Worm (Caenorhabditis elegans) whole organism, L4 larva: ENCODE measurements around the gene W04G3.10.

Experiments
- F10B5.3 ChIP-seq: sonication (generic microtip); optimal IDR thresholded peaks from 2 replicates; lab custom pipeline; 2016; ENCODE audit warnings: mild to moderate bottlenecking, missing genetic modification characterization, missing compliant biosample characterization
- F26F4.8 ChIP-seq: fragments of 200-800 bp; sonication (Bioruptor generic); conservative IDR thresholded peaks from 2 replicates; pipeline ENCODE4 v1.3.6; 2022; ENCODE audit warnings: missing genetic modification characterization, missing compliant biosample characterization
- T26A8.4 ChIP-seq: fragments of 200-800 bp; sonication (Bioruptor generic); IDR thresholded peaks from 2 replicates; pipeline ENCODE4 v1.3.6; 2022; ENCODE audit warnings: missing genetic modification characterization, missing compliant biosample characterization
- Y5F2A.4 ChIP-seq: fragments of 200-800 bp; sonication (Bioruptor generic); optimal IDR thresholded peaks from 2 replicates; lab custom pipeline; 2018; ENCODE audit warnings: mild to moderate bottlenecking, missing genetic modification characterization, missing compliant biosample characterization
- Y75B8A.6 ChIP-seq: fragments of 200-800 bp; sonication (Bioruptor generic); IDR thresholded peaks from 2 replicates; pipeline ENCODE4 v1.3.6; 2022; ENCODE audit warnings: missing genetic modification reagents, missing genetic modification characterization, missing compliant biosample characterization
- ZK337.2 ChIP-seq: fragments of 200-800 bp; sonication (Bioruptor generic); IDR thresholded peaks from 2 replicates; pipeline ENCODE4 v1.3.6; 2022; ENCODE audit warnings: missing genetic modification reagents, missing genetic modification characterization, missing compliant biosample characterization
- aha-1 ChIP-seq: fragments of 150-350 bp; peaks from one replicate; lab custom pipeline; 2014; ENCODE audit warnings: missing biosample characterization, missing genetic modification characterization
- ama-1 ChIP-seq: fragments of 150-350 bp; optimal IDR thresholded peaks from 2 replicates; lab custom pipeline; 2014; ENCODE audit warnings: inconsistent platforms, mixed read lengths
- attf-4 ChIP-seq: sonication (generic microtip); optimal IDR thresholded peaks from 3 replicates; lab custom pipeline; 2017; ENCODE audit warnings: missing biosample characterization, missing genetic modification characterization
- ceh-32 ChIP-seq: sonication (generic microtip); optimal IDR thresholded peaks from 2 replicates; lab custom pipeline; 2016; ENCODE audit warnings: mild to moderate bottlenecking, missing genetic modification characterization, missing compliant biosample characterization; ENCODE audit not compliant: poor library complexity
- ceh-62 ChIP-seq: sonication (generic microtip); optimal IDR thresholded peaks from 2 replicates; lab custom pipeline; 2017; ENCODE audit warnings: missing biosample characterization, missing genetic modification characterization
- ctbp-1 ChIP-seq: fragments of 200-800 bp; sonication (Bioruptor generic); IDR thresholded peaks from 2 replicates; pipeline ENCODE4 v1.3.6; 2022; ENCODE audit warnings: missing genetic modification reagents, missing genetic modification characterization, missing compliant biosample characterization
- daf-16 ChIP-seq, 3 experiments: sonication (generic microtip); optimal IDR thresholded peaks; 2 replicates each; lab custom pipeline; 2016 to 2017; ENCODE audit warnings: missing genetic modification characterization in 3 of 3, missing genetic modification reagents in 3 of 3, mild to moderate bottlenecking in 2 of 3, missing compliant biosample characterization in 2 of 3, missing biosample characterization in 1 of 3, moderate library complexity in 1 of 3
- dve-1 ChIP-seq: sonication (generic microtip); optimal IDR thresholded peaks from 2 replicates; lab custom pipeline; 2017; ENCODE audit warnings: antibody characterized with exemption, mild to moderate bottlenecking, missing genetic modification characterization, missing compliant biosample characterization; ENCODE audit not compliant: insufficient read depth
- egl-27 ChIP-seq: sonication (generic microtip); optimal IDR thresholded peaks from 3 replicates; lab custom pipeline; 2017; ENCODE audit warnings: missing biosample characterization, missing genetic modification reagents, missing genetic modification characterization
- egl-43 ChIP-seq: fragments of 200-800 bp; sonication (Bioruptor generic); IDR thresholded peaks from 2 replicates; pipeline ENCODE4 v1.3.6; 2022; ENCODE audit warnings: missing genetic modification reagents, missing genetic modification characterization, missing compliant biosample characterization
- hlh-30 ChIP-seq: sonication (generic microtip); optimal IDR thresholded peaks from 2 replicates; lab custom pipeline; 2017; ENCODE audit warnings: antibody characterized with exemption, mild to moderate bottlenecking, missing genetic modification characterization, missing compliant biosample characterization; ENCODE audit not compliant: insufficient read depth
- hmg-1.1 ChIP-seq: fragments of 200-800 bp; sonication (Bioruptor generic); IDR thresholded peaks from 2 replicates; pipeline ENCODE4 v1.3.6; 2022; ENCODE audit warnings: missing genetic modification reagents, missing genetic modification characterization, missing compliant biosample characterization
- lin-1 ChIP-seq: fragments of 200-800 bp; sonication (Bioruptor generic); IDR thresholded peaks from 2 replicates; pipeline ENCODE4 v1.3.6; 2022; ENCODE audit warnings: missing genetic modification reagents, missing genetic modification characterization, missing compliant biosample characterization
- lin-13 ChIP-seq: fragments of 150-350 bp; optimal IDR thresholded peaks from 2 replicates; lab custom pipeline; 2014; ENCODE audit warnings: missing biosample characterization, missing genetic modification reagents, missing genetic modification characterization
- lin-29 ChIP-seq: fragments of 200-800 bp; sonication (Bioruptor generic); IDR thresholded peaks from 2 replicates; pipeline ENCODE4 v1.3.6; 2022; ENCODE audit warnings: missing genetic modification reagents, missing genetic modification characterization, missing compliant biosample characterization
- lin-38 ChIP-seq: fragments of 200-800 bp; sonication (Bioruptor generic); IDR thresholded peaks from 2 replicates; pipeline ENCODE4 v1.3.6; 2022; ENCODE audit warnings: missing genetic modification reagents, missing genetic modification characterization, missing compliant biosample characterization
- lin-39 ChIP-seq: fragments of 150-350 bp; optimal IDR thresholded peaks from 2 replicates; lab custom pipeline; 2014; ENCODE audit warnings: missing biosample characterization, missing genetic modification reagents, missing genetic modification characterization
- mdl-1 ChIP-seq, 2 experiments: fragments of 150-350 bp in 1 of 2; sonication (generic microtip) in 1 of 2; optimal IDR thresholded peaks; 2 replicates each; lab custom pipeline; 2014 to 2017; ENCODE audit warnings: missing biosample characterization in 2 of 2, missing genetic modification characterization in 2 of 2
- nhr-10 ChIP-seq: fragments of 150-350 bp; optimal IDR thresholded peaks from 2 replicates; lab custom pipeline; 2014; ENCODE audit warnings: missing biosample characterization, missing genetic modification characterization
- nhr-102 ChIP-seq: sonication (generic microtip); optimal IDR thresholded peaks from 2 replicates; lab custom pipeline; 2016; ENCODE audit warnings: mild to moderate bottlenecking, missing genetic modification characterization, moderate library complexity, missing compliant biosample characterization
- nhr-111 ChIP-seq: fragments of 200-800 bp; sonication (Bioruptor generic); optimal IDR thresholded peaks from 2 replicates; lab custom pipeline; 2018; ENCODE audit warnings: mild to moderate bottlenecking, missing genetic modification characterization, missing compliant biosample characterization
- pha-4 ChIP-seq, 2 experiments: fragments of 150-350 bp in 1 of 2; fragments of 200-800 bp in 1 of 2; sonication (Bioruptor generic) in 1 of 2; IDR thresholded peaks in 1 of 2; optimal IDR thresholded peaks in 1 of 2; 2 replicates each; pipeline versions ENCODE4 v1.3.6 to Lab custom; 2014 to 2022; ENCODE audit warnings: missing genetic modification characterization in 2 of 2, missing genetic modification reagents in 2 of 2, missing biosample characterization in 1 of 2, missing compliant biosample characterization in 1 of 2
- pqm-1 ChIP-seq: sonication (generic microtip); optimal IDR thresholded peaks from 2 replicates; lab custom pipeline; 2017; ENCODE audit warnings: missing biosample characterization, missing genetic modification characterization
- saeg-2 ChIP-seq: fragments of 200-800 bp; sonication (Bioruptor generic); IDR thresholded peaks from 2 replicates; pipeline ENCODE4 v1.3.6; 2022; ENCODE audit warnings: missing genetic modification reagents, missing genetic modification characterization, missing compliant biosample characterization
- set-16 ChIP-seq: fragments of 200-800 bp; sonication (Bioruptor generic); IDR thresholded peaks from 2 replicates; pipeline ENCODE4 v1.3.6; 2022; ENCODE audit warnings: missing genetic modification reagents, missing genetic modification characterization, missing compliant biosample characterization
- skn-1 ChIP-seq: fragments of 150-350 bp; optimal IDR thresholded peaks from 2 replicates; lab custom pipeline; 2014; ENCODE audit warnings: missing biosample characterization, missing genetic modification characterization
- snpc-1.2 ChIP-seq: fragments of 200-800 bp; sonication (Bioruptor generic); IDR thresholded peaks from 2 replicates; pipeline ENCODE4 v1.3.6; 2022; ENCODE audit warnings: missing genetic modification reagents, missing genetic modification characterization, missing compliant biosample characterization
- tag-97 ChIP-seq: fragments of 200-800 bp; sonication (Bioruptor generic); IDR thresholded peaks from 2 replicates; pipeline ENCODE4 v1.3.6; 2022; ENCODE audit warnings: missing genetic modification characterization, missing compliant biosample characterization
- tra-1 ChIP-seq: fragments of 200-800 bp; sonication (Bioruptor generic); IDR thresholded peaks from 2 replicates; pipeline ENCODE4 v1.3.6; 2022; ENCODE audit warnings: missing genetic modification reagents, missing genetic modification characterization, missing compliant biosample characterization
- unc-39 ChIP-seq: sonication (generic microtip); optimal IDR thresholded peaks from 2 replicates; lab custom pipeline; 2017; ENCODE audit warnings: missing biosample characterization, missing genetic modification characterization
- unc-62 ChIP-seq, 3 experiments: fragments of 150-350 bp in 1 of 3; sonication (generic microtip); optimal IDR thresholded peaks in 2 of 3; peaks in 1 of 3; 1 replicate in 1 of 3; 2 replicates in 2 of 3; lab custom pipeline; 2014 to 2017; ENCODE audit warnings: missing biosample characterization in 3 of 3, missing genetic modification characterization in 3 of 3, missing genetic modification reagents in 3 of 3, missing genotype in 1 of 3
- vab-7 ChIP-seq: fragments of 200-800 bp; sonication (Bioruptor generic); IDR thresholded peaks from 2 replicates; pipeline ENCODE4 v1.3.6; 2022; ENCODE audit warnings: missing genetic modification reagents, missing genetic modification characterization, missing compliant biosample characterization
- zip-2 ChIP-seq: fragments of 150-350 bp; optimal IDR thresholded peaks from 2 replicates; lab custom pipeline; 2014; ENCODE audit warnings: missing biosample characterization, missing genetic modification characterization
- ztf-11 ChIP-seq: fragments of 150-350 bp; optimal IDR thresholded peaks from 2 replicates; lab custom pipeline; 2014; ENCODE audit warnings: missing biosample characterization, missing genetic modification characterization

The W04G3.10 gene

DNA sequence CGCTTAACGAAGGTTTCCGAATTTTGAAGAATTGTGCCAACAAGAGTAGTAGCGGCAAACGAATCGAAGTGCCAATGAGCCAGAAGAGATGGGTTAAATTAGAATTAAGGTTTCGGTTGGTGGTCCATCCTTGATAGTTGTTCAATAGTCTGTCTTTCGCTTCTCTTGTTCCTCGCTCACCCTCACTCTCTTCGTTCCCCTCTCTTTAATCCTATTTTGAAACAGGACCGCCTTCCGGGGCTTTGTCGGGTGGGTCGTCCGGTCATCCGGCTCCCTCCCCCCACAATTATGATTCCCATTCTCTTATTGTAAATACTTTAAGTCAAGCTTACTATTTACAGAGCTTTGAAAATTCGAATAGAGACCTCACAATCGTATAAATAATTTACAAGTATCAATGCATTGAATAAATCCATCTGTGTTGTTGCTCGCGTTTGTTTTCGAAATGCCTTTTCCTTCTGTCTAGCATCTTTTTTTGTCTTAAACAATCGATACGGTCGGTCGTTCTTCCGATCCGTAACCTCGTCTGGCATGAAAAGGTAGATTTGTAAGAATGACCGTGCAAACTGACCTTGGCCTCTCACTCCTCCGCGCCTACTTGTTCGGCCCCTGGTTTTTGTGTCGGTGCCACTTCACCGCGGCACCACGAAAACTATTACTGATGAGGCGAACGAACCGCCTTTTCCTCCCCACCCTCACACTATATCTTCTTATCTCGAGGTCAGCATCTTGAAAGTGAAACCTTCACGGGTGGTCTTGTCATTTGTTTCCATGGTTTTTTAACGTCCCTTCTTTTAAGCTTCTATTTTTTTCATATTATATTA, 44.7 kb downstream of the W04G3.10 start:
- TF ChIP-seq attf-4 (tag; lab: Kevin White, UChicago), result no peak
- peak in 1 of 2 experiments; percentile 38 for TF ChIP-seq unc-62 (GFP tag; optimal IDR thresholded peaks at IDR 0.05 in 1 of 2; lab: Kevin White, UChicago)
- no peak for TF ChIP-seq unc-62 (tag; optimal IDR thresholded peaks at IDR 0.05; lab: Kevin White, UChicago)
- TF ChIP-seq aha-1 (tag; lab: Kevin White, UChicago), result peak; percentile 93
- TF ChIP-seq, all 104 proteins: peak for 2

DNA sequence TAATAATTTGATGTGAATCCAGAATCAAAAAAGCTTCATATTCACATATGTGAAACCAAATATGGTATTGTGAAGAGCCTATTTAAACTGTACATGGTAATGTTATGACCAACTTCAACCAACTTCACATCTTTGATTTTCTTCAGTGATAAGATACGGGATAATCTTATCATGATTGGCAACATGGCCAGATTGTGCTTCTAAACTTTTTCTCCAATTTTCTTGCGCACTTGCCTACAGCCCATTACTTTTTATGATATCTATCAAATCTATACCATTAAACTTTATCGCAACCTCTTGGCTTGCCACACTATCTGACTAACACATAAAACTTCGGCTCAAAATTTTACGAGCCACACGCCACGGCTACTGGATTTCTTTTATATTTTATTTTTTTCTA, 45.6 kb downstream of the W04G3.10 start:
- TF ChIP-seq Y5F2A.4, result no peak
- TF ChIP-seq zip-2, result no peak
- TF ChIP-seq nhr-102 (tag; lab: Kevin White, UChicago), result no peak
- no peak for TF ChIP-seq ama-1 (lab: Kevin White, UChicago)
- no peak for TF ChIP-seq set-16
- no peak for TF ChIP-seq ceh-62
- TF ChIP-seq mdl-1 (tag; optimal IDR thresholded peaks at IDR 0.05; lab: Kevin White, UChicago), result no peak
- TF ChIP-seq pqm-1 (tag; lab: Kevin White, UChicago), result no peak
- no peak for TF ChIP-seq nhr-10 (tag; lab: Kevin White, UChicago)
- TF ChIP-seq lin-29 (GFP tag; lab: Robert Waterston, UW), result no peak
- no peak for TF ChIP-seq ZK337.2 (GFP tag; lab: Robert Waterston, UW)
- TF ChIP-seq vab-7, result no peak
- no peak for TF ChIP-seq hlh-30 (tag; lab: Kevin White, UChicago)

DNA sequence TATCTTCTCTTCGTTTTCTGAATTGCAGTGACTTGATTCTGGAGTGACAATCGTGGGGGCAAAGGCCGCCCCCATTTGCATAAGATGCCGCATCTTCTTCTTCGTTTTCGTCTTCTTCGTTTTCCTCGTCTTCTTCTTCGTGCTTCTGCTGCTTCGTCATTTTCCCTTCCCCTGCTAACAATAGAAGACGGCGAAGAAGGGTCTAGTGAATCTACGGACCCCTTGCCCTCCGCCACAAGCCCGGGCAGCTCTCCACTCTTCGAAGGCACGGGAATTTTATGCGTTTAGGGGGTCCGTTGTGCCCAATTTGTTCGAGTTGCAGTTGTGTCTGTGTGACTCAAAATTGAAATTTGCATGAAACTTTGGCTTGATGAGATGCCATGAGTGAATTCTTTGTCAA, 46.2 kb downstream of the W04G3.10 start:
- TF ChIP-seq zip-2 (no peak), F26F4.8 (no peak), egl-27 (tag; lab: Kevin White, UChicago) (no peak), set-16 (peak; percentile 49), daf-16 (GFP tag; optimal IDR thresholded peaks at IDR 0.05; lab: Kevin White, UChicago) (no peak), daf-16 (tag; optimal IDR thresholded peaks at IDR 0.05; lab: Kevin White, UChicago) (no peak), unc-62 (GFP tag; optimal IDR thresholded peaks at IDR 0.05 in 1 of 2; lab: Kevin White, UChicago) (peak in 1 of 2 experiments; percentile 22), unc-62 (tag; optimal IDR thresholded peaks at IDR 0.05; lab: Kevin White, UChicago) (no peak), Y75B8A.6 (GFP tag; lab: Robert Waterston, UW) (no peak), F10B5.3 (tag; lab: Kevin White, UChicago) (no peak), nhr-111 (GFP tag; lab: Kevin White, UChicago) (no peak), snpc-1.2 (GFP tag; lab: Robert Waterston, UW) (no peak), ctbp-1 (0 out of 2 replicates have a peak, but pooled peaks have one; percentile 42)

- TF ChIP-seq egl-43 (GFP tag; lab: Robert Waterston, UW) (peak; percentile 92), egl-27 (tag; lab: Kevin White, UChicago) (no peak), pha-4 (GFP tag; IDR thresholded peaks at IDR 0.05; lab: Robert Waterston, UW) (peak; percentile 79), pha-4 (tag; optimal IDR thresholded peaks at IDR 0.05; lab: Kevin White, UChicago) (peak; percentile 73), skn-1 (tag; lab: Kevin White, UChicago) (no peak), tag-97 (GFP tag; lab: Robert Waterston, UW) (0 out of 2 replicates have a peak, but pooled peaks have one; percentile 84), hmg-1.1 (GFP tag; lab: Robert Waterston, UW) (peak; percentile 87), tra-1 (GFP tag; lab: Robert Waterston, UW) (no peak), hlh-30 (tag; lab: Kevin White, UChicago) (peak; percentile 61), lin-13 (GFP tag; lab: Kevin White, UChicago) (peak; percentile 70), unc-39 (tag; lab: Kevin White, UChicago) (no peak), zip-2 (no peak), dve-1 (tag; lab: Kevin White, UChicago) (peak; percentile 92), lin-38 (GFP tag; lab: Robert Waterston, UW) (peak; percentile 52), saeg-2 (GFP tag; lab: Robert Waterston, UW) (0 out of 2 replicates have a peak, but pooled peaks have one; percentile 55), Y5F2A.4 (no peak), lin-1 (GFP tag; lab: Robert Waterston, UW) (no peak), ceh-32 (tag; lab: Kevin White, UChicago) (peak; percentile 73), ztf-11 (tag; lab: Kevin White, UChicago) (peak; percentile 36), ceh-62 (no peak), lin-39 (no peak), daf-16 (GFP tag; optimal IDR thresholded peaks at IDR 0.05; lab: Kevin White, UChicago) (peak; percentile 51 to 52), daf-16 (tag; optimal IDR thresholded peaks at IDR 0.05; lab: Kevin White, UChicago) (peak; percentile 83), T26A8.4 (GFP tag; lab: Robert Waterston, UW) (peak; percentile 67; the same call in 1 of the 2 replicates)
Measured at ce11 chrX:11031047-11031695, 46.9 kb downstream of the W04G3.10 start.
